Fruit fly (Drosophila melanogaster) whole organism, wandering third instar larva: ENCODE results near the gene Cyp6v1.

ENCODE experiments used
- Abd-B ChIP-seq: fragments of >200 bp; optimal IDR thresholded peaks from 2 replicates; lab custom pipeline; 2017; ENCODE audit warnings: missing biosample characterization, missing genetic modification characterization
- CG32264 ChIP-seq: fragments of 200-800 bp; sonication (Bioruptor generic); optimal IDR thresholded peaks from 2 replicates; lab custom pipeline; 2016; ENCODE audit warnings: missing biosample characterization, missing genetic modification characterization
- CG9705 ChIP-seq: fragments of 200-800 bp; sonication (Bioruptor generic); optimal IDR thresholded peaks from 2 replicates; lab custom pipeline; 2018; ENCODE audit warnings: missing biosample characterization, mild to moderate bottlenecking, missing genetic modification characterization
- CrebA ChIP-seq: fragments of 200-800 bp; sonication (Bioruptor generic); optimal IDR thresholded peaks from 2 replicates; lab custom pipeline; 2016; ENCODE audit warnings: missing biosample characterization, mild to moderate bottlenecking, missing genetic modification characterization, borderline replicate concordance
- Dfd ChIP-seq: fragments of >200 bp; optimal IDR thresholded peaks from 2 replicates; lab custom pipeline; 2017; ENCODE audit warnings: missing biosample characterization, missing genetic modification characterization
- Dif ChIP-seq: fragments of 200-275, 200-300 bp; sonication (Bioruptor generic); optimal IDR thresholded peaks from 2 replicates; lab custom pipeline; 2018; ENCODE audit warnings: missing biosample characterization, missing genetic modification characterization; ENCODE audit not compliant: partially characterized antibody
- GATAd ChIP-seq: sonication (Bioruptor generic); optimal IDR thresholded peaks from 2 replicates; lab custom pipeline; 2016; ENCODE audit warnings: missing biosample characterization, missing genetic modification characterization
- HLH106 ChIP-seq: fragments of 200-800 bp; optimal IDR thresholded peaks from 3 replicates; lab custom pipeline; 2019; ENCODE audit warnings: missing biosample characterization, mild to moderate bottlenecking, missing genetic modification characterization, moderate library complexity
- Hnf4 ChIP-seq: fragments of 200-800 bp; sonication (Bioruptor generic); optimal IDR thresholded peaks from 2 replicates; lab custom pipeline; 2016; ENCODE audit warnings: missing biosample characterization, mild to moderate bottlenecking, missing genetic modification characterization
- Hr78 ChIP-seq: fragments of >200 bp; optimal IDR thresholded peaks from 2 replicates; lab custom pipeline; 2017; ENCODE audit warnings: missing biosample characterization, missing genetic modification characterization
- Hr83 ChIP-seq: fragments of 200-300 bp; sonication (Bioruptor generic); optimal IDR thresholded peaks from 2 replicates; lab custom pipeline; 2016; ENCODE audit warnings: missing biosample characterization, mild to moderate bottlenecking, missing genetic modification characterization, moderate library complexity; ENCODE audit not compliant: poor library complexity, severe bottlenecking
- Jra ChIP-seq: sonication (Bioruptor generic); optimal IDR thresholded peaks from 2 replicates; lab custom pipeline; 2016; ENCODE audit warnings: missing biosample characterization, missing genetic modification characterization
- Mio ChIP-seq: sonication (Bioruptor generic); optimal IDR thresholded peaks from 2 replicates; lab custom pipeline; 2016; ENCODE audit warnings: missing biosample characterization, missing genetic modification characterization
- Myc ChIP-seq: fragments of >200 bp; optimal IDR thresholded peaks from 2 replicates; lab custom pipeline; 2017
- N ChIP-seq: fragments of >200 bp; optimal IDR thresholded peaks from 2 replicates; lab custom pipeline; 2018; ENCODE audit warnings: missing biosample characterization, missing external identifiers, missing genetic modification characterization
- OdsH ChIP-seq: fragments of 200-800 bp; sonication (Bioruptor generic); optimal IDR thresholded peaks from 2 replicates; lab custom pipeline; 2016; ENCODE audit warnings: missing biosample characterization, mild to moderate bottlenecking, missing genetic modification characterization
- Rel ChIP-seq, 2 experiments: fragments of 200-800 bp; sonication (Bioruptor generic) in 1 of 2; optimal IDR thresholded peaks; 2 replicates in 1 of 2; 3 replicates in 1 of 2; lab custom pipeline; 2016 to 2019; ENCODE audit warnings: mild to moderate bottlenecking in 2 of 2, missing biosample characterization in 2 of 2, missing genetic modification characterization in 2 of 2, moderate library complexity in 1 of 2
- Sp1 ChIP-seq: fragments of 200-800 bp; sonication (Bioruptor generic); optimal IDR thresholded peaks from 3 replicates; lab custom pipeline; 2019; ENCODE audit warnings: missing biosample characterization, mild to moderate bottlenecking, missing genetic modification characterization, moderate library complexity
- Vsx2 ChIP-seq: fragments of 200-300, 225-300 bp; sonication (Bioruptor generic); optimal IDR thresholded peaks from 2 replicates; lab custom pipeline; 2018; ENCODE audit warnings: missing biosample characterization, missing genetic modification characterization; ENCODE audit not compliant: partially characterized antibody
- br ChIP-seq: fragments of 200-800 bp; sonication (Bioruptor generic); optimal IDR thresholded peaks from 2 replicates; lab custom pipeline; 2016; ENCODE audit warnings: missing biosample characterization, missing genetic modification characterization
- brk ChIP-seq: fragments of 200-800 bp; sonication (Bioruptor generic); optimal IDR thresholded peaks from 2 replicates; lab custom pipeline; 2016; ENCODE audit warnings: missing biosample characterization, mild to moderate bottlenecking, missing genetic modification characterization
- dl ChIP-seq, 2 experiments: fragments of 175-275, 200-275 bp in 1 of 2; fragments of 200-275 bp in 1 of 2; sonication (Bioruptor generic); optimal IDR thresholded peaks; lab custom pipeline; 2018; ENCODE audit warnings: mild to moderate bottlenecking in 2 of 2, missing biosample characterization in 2 of 2, missing genetic modification characterization in 2 of 2, moderate library complexity in 2 of 2; ENCODE audit not compliant: partially characterized antibody in 2 of 2, insufficient read depth in 1 of 2
- dmrt93B ChIP-seq: fragments of 200-800 bp; sonication (Bioruptor generic); optimal IDR thresholded peaks from 2 replicates; lab custom pipeline; 2018; ENCODE audit warnings: missing biosample characterization, mild to moderate bottlenecking, missing genetic modification characterization
- dsf ChIP-seq: sonication (Bioruptor generic); optimal IDR thresholded peaks from 2 replicates; lab custom pipeline; 2016; ENCODE audit warnings: missing biosample characterization, missing genetic modification characterization, borderline replicate concordance
- ey ChIP-seq: fragments of 200-800 bp; sonication (Bioruptor generic); optimal IDR thresholded peaks from 2 replicates; lab custom pipeline; 2016; ENCODE audit warnings: missing biosample characterization, missing genetic modification characterization
- foxo ChIP-seq, 2 experiments: fragments of 200-800 bp; sonication (Bioruptor generic); optimal IDR thresholded peaks; 2 replicates in 1 of 2; 3 replicates in 1 of 2; lab custom pipeline; 2016 to 2017; ENCODE audit warnings: missing biosample characterization in 2 of 2, missing genetic modification characterization in 2 of 2
- fru ChIP-seq: fragments of 200-800 bp; sonication (Bioruptor generic); optimal IDR thresholded peaks from 3 replicates; lab custom pipeline; 2016; ENCODE audit warnings: missing biosample characterization, mild to moderate bottlenecking, missing genetic modification characterization
- h ChIP-seq: fragments of 200-800 bp; sonication (Bioruptor generic); optimal IDR thresholded peaks from 3 replicates; lab custom pipeline; 2016; ENCODE audit warnings: missing biosample characterization, mild to moderate bottlenecking, missing genetic modification characterization
- jim ChIP-seq: fragments of 175-275, 200-325 bp; sonication (Bioruptor generic); optimal IDR thresholded peaks from 2 replicates; lab custom pipeline; 2016; ENCODE audit warnings: missing biosample characterization, mild to moderate bottlenecking, missing genetic modification characterization
- lola ChIP-seq: fragments of >200 bp; optimal IDR thresholded peaks from 2 replicates; lab custom pipeline; 2017; ENCODE audit warnings: missing biosample characterization, missing genetic modification characterization
- pan ChIP-seq: fragments of >200 bp; optimal IDR thresholded peaks from 2 replicates; lab custom pipeline; 2017
- psq ChIP-seq: fragments of 200-800 bp; sonication (Bioruptor generic); optimal IDR thresholded peaks from 3 replicates; lab custom pipeline; 2017; ENCODE audit warnings: missing biosample characterization, mild to moderate bottlenecking, missing genetic modification characterization, moderate library complexity
- rgr ChIP-seq: fragments of 200-800 bp; sonication (Bioruptor generic); optimal IDR thresholded peaks from 3 replicates; lab custom pipeline; 2016; ENCODE audit warnings: missing biosample characterization, mild to moderate bottlenecking, missing genetic modification characterization
- sage ChIP-seq: fragments of 200-800 bp; sonication (Bioruptor generic); optimal IDR thresholded peaks from 2 replicates; lab custom pipeline; 2016; ENCODE audit warnings: missing biosample characterization, mild to moderate bottlenecking, missing genetic modification characterization
- sv ChIP-seq: fragments of 200-800 bp; sonication (Bioruptor generic); optimal IDR thresholded peaks from 3 replicates; lab custom pipeline; 2016; ENCODE audit warnings: missing biosample characterization, missing genetic modification characterization
- tai ChIP-seq: sonication (Bioruptor generic); optimal IDR thresholded peaks from 2 replicates; lab custom pipeline; 2016; ENCODE audit warnings: missing biosample characterization, missing genetic modification characterization
- usp ChIP-seq: fragments of >200 bp; optimal IDR thresholded peaks from 2 replicates; lab custom pipeline; 2017; ENCODE audit warnings: missing biosample characterization, missing genetic modification characterization
- woc ChIP-seq: sonication (Bioruptor generic); optimal IDR thresholded peaks from 2 replicates; lab custom pipeline; 2016; ENCODE audit warnings: missing biosample characterization, mild to moderate bottlenecking, missing genetic modification characterization

Gene Cyp6v1

DNA sequence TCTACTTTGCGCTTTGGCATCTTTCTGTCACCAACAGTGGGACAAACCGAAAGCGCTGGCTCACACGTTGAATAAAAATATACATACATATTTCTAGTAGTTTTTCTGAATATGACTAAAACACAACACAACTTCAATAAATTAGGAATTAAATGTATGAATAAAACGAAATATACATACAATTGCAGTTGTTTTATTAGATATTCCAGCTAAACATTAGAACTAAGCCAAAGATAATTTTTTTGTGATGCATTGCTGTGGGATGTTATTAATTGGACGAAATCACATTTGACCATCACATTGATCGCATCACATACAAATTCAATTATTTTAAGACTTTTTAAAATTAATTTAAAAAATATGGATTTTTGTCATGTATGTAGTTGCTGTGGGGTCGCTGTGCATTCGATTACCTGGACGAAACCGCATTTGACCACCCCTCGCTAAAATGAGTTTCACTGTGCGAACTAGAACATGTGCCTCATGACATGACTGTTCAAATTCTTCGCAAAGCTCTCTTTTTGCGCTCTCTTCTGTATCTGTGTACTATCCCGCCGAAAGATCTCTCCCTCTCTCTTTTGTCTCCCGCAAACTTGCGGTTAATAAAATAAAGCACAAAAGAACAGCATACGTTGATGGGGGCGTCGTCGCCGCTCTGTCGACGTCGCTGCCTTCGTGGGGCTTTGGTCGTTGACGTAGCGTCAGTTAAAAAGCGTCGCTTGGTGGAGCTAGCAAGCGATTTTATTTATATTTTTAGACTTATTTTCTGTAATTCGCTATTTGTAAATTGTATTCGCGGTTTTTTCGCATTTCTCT, at the start of gene Cyp6v1:
Gene Cyp6v1 (plus strand): TSS at position 588 of the 816 bp plus-strand sequence.
- TF ChIP-seq Dfd (GFP tag; lab: Kevin White, UChicago) (no peak), Hr78 (GFP tag; lab: Kevin White, UChicago) (no peak), dsf (GFP tag; lab: Kevin White, UChicago) (no peak), usp (GFP tag; lab: Kevin White, UChicago) (no peak), jim (no peak), br (peak; percentile 18), brk (no peak), CG9705 (GFP tag; lab: Kevin White, UChicago) (peak; percentile 55), Hnf4 (GFP tag; lab: Kevin White, UChicago) (peak; percentile 20), Rel (GFP tag; optimal IDR thresholded peaks at IDR 0.05; lab: Kevin White, UChicago) (no peak), Rel (tag; optimal IDR thresholded peaks at IDR 0.05; lab: Kevin White, UChicago) (no peak), Myc (lab: Kevin White, UChicago) (no peak), tai (GFP tag; lab: Kevin White, UChicago) (peak; percentile 13), pan (lab: Kevin White, UChicago) (no peak), sage (GFP tag; lab: Kevin White, UChicago) (no peak), fru (peak; percentile 69), h (GFP tag; lab: Kevin White, UChicago) (peak; percentile 51), N (GFP tag; lab: Kevin White, UChicago) (no peak), Abd-B (GFP tag; lab: Kevin White, UChicago) (no peak), CrebA (GFP tag; lab: Kevin White, UChicago) (no peak), dl (GFP tag; optimal IDR thresholded peaks at IDR 0.05; lab: Kevin White, UChicago; ENCODE audit: insufficient read depth in 1 of 2, partially characterized antibody in 2 of 2) (peak; percentile 13 to 66), rgr (GFP tag; lab: Kevin White, UChicago) (peak; percentile 49), Mio (no peak), sv (peak; percentile 2), woc (GFP tag; lab: Kevin White, UChicago) (peak; percentile 75), ey (GFP tag; lab: Kevin White, UChicago) (peak; percentile 63), dmrt93B (GFP tag; lab: Kevin White, UChicago) (peak; percentile 86), Sp1 (GFP tag; lab: Kevin White, UChicago) (peak; percentile 79), lola (no peak), Vsx2 (GFP tag; lab: Kevin White, UChicago) (peak; percentile 39), Hr83 (GFP tag; lab: Kevin White, UChicago) (no peak), GATAd (GFP tag; lab: Kevin White, UChicago) (no peak), Jra (GFP tag; lab: Kevin White, UChicago) (no peak), foxo (GFP tag; optimal IDR thresholded peaks at IDR 0.05; lab: Kevin White, UChicago) (peak in 1 of 2 experiments; percentile 79), CG32264 (GFP tag; lab: Kevin White, UChicago) (no peak), HLH106 (tag; lab: Kevin White, UChicago) (peak; percentile 85), psq (GFP tag; lab: Kevin White, UChicago) (peak; percentile 90), Dif (GFP tag; lab: Kevin White, UChicago) (peak; percentile 77), OdsH (peak; percentile 61)

DNA sequence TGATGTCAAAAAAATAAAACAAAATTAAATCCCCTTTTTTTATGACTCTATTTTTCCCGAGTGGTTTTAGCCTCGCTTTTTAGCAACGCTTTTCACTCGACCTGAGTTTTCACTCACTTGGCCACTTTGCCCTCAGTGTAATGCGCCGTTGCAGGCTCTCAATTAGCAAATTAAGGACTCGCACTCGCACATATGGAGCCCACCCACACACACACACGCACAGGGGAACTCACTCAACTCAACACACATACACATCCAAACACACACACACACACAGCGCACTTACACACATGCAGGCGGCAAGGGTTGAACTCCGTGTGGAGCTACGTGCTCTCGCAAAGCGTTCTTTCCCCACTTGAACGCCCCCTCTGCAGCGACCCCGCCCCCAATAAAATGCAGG, 43.9 kb upstream of the Cyp6v1 start:
- TF ChIP-seq Dfd (GFP tag; lab: Kevin White, UChicago): peak; percentile 74
- TF ChIP-seq Mio: no peak
